Fruit fly (Drosophila melanogaster) whole organism, embryonic: Measurements from ENCODE around the gene Atox1.

Experiments
- Awh ChIP-seq: fragments of 200-800 bp; sonication (Bioruptor generic); IDR thresholded peaks from 2 replicates; pipeline ENCODE4, ENCODE4 v1.3.6; 2022; ENCODE audit warnings: missing biosample characterization, missing genetic modification characterization
- CG1024 ChIP-seq: fragments of 200-800 bp; sonication (Bioruptor generic); IDR thresholded peaks from 2 replicates; pipeline ENCODE4 v1.3.6; 2022; ENCODE audit warnings: missing biosample characterization, missing genetic modification characterization
- CG11695 ChIP-seq: fragments of 200-800 bp; sonication (Bioruptor generic); IDR thresholded peaks from 3 replicates; pipeline ENCODE4 v1.3.6; 2022; ENCODE audit warnings: missing biosample characterization, missing genetic modification characterization
- CG12942 ChIP-seq: fragments of 200-800 bp; sonication (Bioruptor generic); optimal IDR thresholded peaks from 3 replicates; lab custom pipeline; 2016; ENCODE audit warnings: missing biosample characterization, missing genetic modification characterization
- CG14667 ChIP-seq: fragments of 200-800 bp; sonication (Bioruptor generic); IDR thresholded peaks from 2 replicates; pipeline ENCODE4 v1.3.6; 2022; ENCODE audit warnings: missing biosample characterization, missing genetic modification characterization
- CG17186 ChIP-seq: fragments of 200-800 bp; sonication (Bioruptor generic); optimal IDR thresholded peaks from 3 replicates; lab custom pipeline; 2017; ENCODE audit warnings: missing biosample characterization, missing genetic modification reagents, missing genetic modification characterization
- CG18764 ChIP-seq: fragments of 200-800 bp; sonication (Bioruptor generic); optimal IDR thresholded peaks from 3 replicates; lab custom pipeline; 2016; ENCODE audit warnings: missing biosample characterization, missing genetic modification characterization
- CG31388 ChIP-seq: fragments of 200-800 bp; sonication (Bioruptor generic); optimal IDR thresholded peaks from 2 replicates; lab custom pipeline; 2016; ENCODE audit warnings: missing biosample characterization, missing genetic modification characterization
- CG33213 ChIP-seq: fragments of 200-800 bp; sonication (Bioruptor generic); optimal IDR thresholded peaks from 3 replicates; lab custom pipeline; 2016; ENCODE audit warnings: missing biosample characterization, missing genetic modification characterization
- CG3726 ChIP-seq: fragments of 200-800 bp; sonication (Bioruptor generic); IDR thresholded peaks from 3 replicates; pipeline ENCODE4, ENCODE4 v1.3.6; 2022; ENCODE audit warnings: missing biosample characterization, missing genetic modification characterization
- CG5245 ChIP-seq: fragments of 200-800 bp; sonication (Bioruptor generic); optimal IDR thresholded peaks from 3 replicates; lab custom pipeline; 2016; ENCODE audit warnings: missing biosample characterization, missing genetic modification characterization
- CG7357 ChIP-seq: fragments of 200-800 bp; sonication (Bioruptor generic); IDR thresholded peaks from 3 replicates; pipeline ENCODE4 v1.3.6; 2022; ENCODE audit warnings: missing biosample characterization, missing genetic modification characterization
- CG9727 ChIP-seq: fragments of 200-800 bp; sonication (Bioruptor generic); optimal IDR thresholded peaks from 3 replicates; lab custom pipeline; 2017; ENCODE audit warnings: missing biosample characterization, mild to moderate bottlenecking, missing genetic modification characterization
- CG9817 ChIP-seq: fragments of 200-800 bp; sonication (Bioruptor generic); optimal IDR thresholded peaks from 2 replicates; lab custom pipeline; 2018; ENCODE audit warnings: missing biosample characterization, mild to moderate bottlenecking, missing genetic modification characterization, moderate library complexity
- CG9876 ChIP-seq: fragments of 200-800 bp; sonication (Bioruptor generic); optimal IDR thresholded peaks from 2 replicates; lab custom pipeline; 2016; ENCODE audit warnings: missing biosample characterization, missing genetic modification characterization
- Dbx ChIP-seq: fragments of 200-800 bp; sonication (Bioruptor generic); IDR thresholded peaks from 3 replicates; pipeline ENCODE4 v1.3.6; 2022; ENCODE audit warnings: missing biosample characterization, missing genetic modification characterization
- Deaf1 ChIP-seq: fragments of 200-800 bp; optimal IDR thresholded peaks from 3 replicates; lab custom pipeline; 2019; ENCODE audit warnings: missing biosample characterization, mild to moderate bottlenecking, missing genetic modification characterization, moderate library complexity
- Dek ChIP-seq: fragments of 200-800 bp; sonication (Bioruptor generic); optimal IDR thresholded peaks from 3 replicates; lab custom pipeline; 2019; ENCODE audit warnings: missing biosample characterization, mild to moderate bottlenecking, missing genetic modification characterization, moderate library complexity
- Fer3 ChIP-seq: fragments of 200-800 bp; sonication (Bioruptor generic); optimal IDR thresholded peaks from 2 replicates; lab custom pipeline; 2018; ENCODE audit warnings: missing biosample characterization, mild to moderate bottlenecking, missing genetic modification characterization, moderate library complexity
- H15 ChIP-seq: fragments of 200-800 bp; sonication (Bioruptor generic); IDR thresholded peaks from 3 replicates; pipeline ENCODE4 v1.3.6; 2022; ENCODE audit warnings: missing biosample characterization, missing genetic modification characterization
- HHEX ChIP-seq: fragments of 200-800 bp; sonication (Bioruptor generic); optimal IDR thresholded peaks from 3 replicates; lab custom pipeline; 2017; ENCODE audit warnings: missing biosample characterization, mild to moderate bottlenecking, missing genetic modification characterization, missing genetic modification reagents
- HLH54F ChIP-seq: fragments of 200-800 bp; sonication (Bioruptor generic); optimal IDR thresholded peaks from 3 replicates; lab custom pipeline; 2016; ENCODE audit warnings: missing biosample characterization, missing genetic modification characterization
- Hr78 ChIP-seq, 2 experiments: fragments of 200-800 bp in 1 of 2; fragments of >200 bp in 1 of 2; sonication (Bioruptor generic) in 1 of 2; optimal IDR thresholded peaks; 2 replicates each; lab custom pipeline; 2017 to 2019; ENCODE audit warnings: missing biosample characterization in 2 of 2, missing genetic modification characterization in 2 of 2, mild to moderate bottlenecking in 1 of 2, moderate library complexity in 1 of 2
- Mad ChIP-seq: fragments of 200-800 bp; sonication (Bioruptor generic); optimal IDR thresholded peaks from 2 replicates; lab custom pipeline; 2016; ENCODE audit warnings: missing biosample characterization, missing genetic modification characterization
- Neu2 ChIP-seq: fragments of 200-800 bp; sonication (Bioruptor generic); optimal IDR thresholded peaks from 3 replicates; lab custom pipeline; 2016; ENCODE audit warnings: missing biosample characterization, missing genetic modification characterization, borderline replicate concordance
- Oli ChIP-seq: fragments of 200-800 bp; sonication (Bioruptor generic); optimal IDR thresholded peaks from 2 replicates; lab custom pipeline; 2018; ENCODE audit warnings: missing biosample characterization, mild to moderate bottlenecking, missing genetic modification characterization, moderate library complexity
- PHDP ChIP-seq: fragments of 200-800 bp; sonication (Bioruptor generic); optimal IDR thresholded peaks from 3 replicates; lab custom pipeline; 2018; ENCODE audit warnings: missing biosample characterization, mild to moderate bottlenecking, missing genetic modification characterization, moderate library complexity
- Ptx1 ChIP-seq: fragments of 200-800 bp; sonication (Bioruptor generic); IDR thresholded peaks from 2 replicates; pipeline ENCODE4 v1.3.6; 2022; ENCODE audit warnings: missing biosample characterization, missing genetic modification characterization
- Ravus ChIP-seq: fragments of 200-800 bp; sonication (Bioruptor generic); IDR thresholded peaks from 2 replicates; pipeline ENCODE4 v1.3.6; 2022; ENCODE audit warnings: missing biosample characterization, missing genetic modification characterization
- Ssrp ChIP-seq: fragments of 200-800 bp; sonication (Bioruptor generic); optimal IDR thresholded peaks from 2 replicates; lab custom pipeline; 2018; ENCODE audit warnings: missing biosample characterization, mild to moderate bottlenecking, missing genetic modification characterization, moderate library complexity
- Taf1 ChIP-seq: fragments of 200-800 bp; sonication (Bioruptor generic); IDR thresholded peaks from 2 replicates; pipeline ENCODE4 v1.3.6; 2022; ENCODE audit warnings: missing biosample characterization, missing genetic modification characterization
- Vsx1 ChIP-seq: fragments of 200-800 bp; sonication (Bioruptor generic); optimal IDR thresholded peaks from 2 replicates; lab custom pipeline; 2017; ENCODE audit warnings: missing biosample characterization, mild to moderate bottlenecking, missing genetic modification characterization, missing genetic modification reagents
- az2 ChIP-seq: fragments of 200-800 bp; sonication (Bioruptor generic); optimal IDR thresholded peaks from 3 replicates; lab custom pipeline; 2016; ENCODE audit warnings: missing biosample characterization, missing genetic modification characterization
- bab2 ChIP-seq: fragments of 200-800 bp; sonication (Bioruptor generic); optimal IDR thresholded peaks from 2 replicates; lab custom pipeline; 2016; ENCODE audit warnings: missing biosample characterization, missing genetic modification characterization
- cad ChIP-seq: fragments of >200 bp; optimal IDR thresholded peaks from 2 replicates; lab custom pipeline; 2017; ENCODE audit warnings: missing biosample characterization, missing genetic modification characterization
- cato ChIP-seq: fragments of 200-800 bp; sonication (Bioruptor generic); optimal IDR thresholded peaks from 2 replicates; lab custom pipeline; 2016; ENCODE audit warnings: missing biosample characterization, missing genetic modification characterization, borderline replicate concordance
- crc ChIP-seq: fragments of 200-800 bp; sonication (Bioruptor generic); optimal IDR thresholded peaks from 2 replicates; lab custom pipeline; 2016; ENCODE audit warnings: missing biosample characterization, missing genetic modification characterization
- da ChIP-seq: fragments of 200-800 bp; sonication (Bioruptor generic); optimal IDR thresholded peaks from 2 replicates; lab custom pipeline; 2016; ENCODE audit warnings: missing biosample characterization, missing genetic modification characterization
- dpn ChIP-seq, 2 experiments: fragments of 200-800 bp; sonication (Bioruptor generic); optimal IDR thresholded peaks; 3 replicates each; lab custom pipeline; 2016; ENCODE audit warnings: missing biosample characterization in 2 of 2, missing genetic modification characterization in 2 of 2
- ems ChIP-seq: fragments of 200-800 bp; sonication (Bioruptor generic); optimal IDR thresholded peaks from 3 replicates; lab custom pipeline; 2016; ENCODE audit warnings: missing biosample characterization, missing genetic modification characterization
- fd3F ChIP-seq: fragments of 200-800 bp; sonication (Bioruptor generic); optimal IDR thresholded peaks from 2 replicates; lab custom pipeline; 2018; ENCODE audit warnings: missing biosample characterization, mild to moderate bottlenecking, missing genetic modification characterization, moderate library complexity
- gfzf ChIP-seq: fragments of 200-800 bp; sonication (Bioruptor generic); optimal IDR thresholded peaks from 2 replicates; lab custom pipeline; 2016; ENCODE audit warnings: missing biosample characterization, mild to moderate bottlenecking, missing genetic modification characterization, moderate library complexity
- gsb-n ChIP-seq: fragments of 200-800 bp; sonication (Bioruptor generic); optimal IDR thresholded peaks from 3 replicates; lab custom pipeline; 2018; ENCODE audit warnings: missing biosample characterization, mild to moderate bottlenecking, missing genetic modification characterization
- h ChIP-seq: fragments of >200 bp; optimal IDR thresholded peaks from 2 replicates; lab custom pipeline; 2017
- lab ChIP-seq: fragments of 200-800 bp; sonication (Bioruptor generic); optimal IDR thresholded peaks from 3 replicates; lab custom pipeline; 2017; ENCODE audit warnings: missing biosample characterization, missing genetic modification characterization, mild to moderate bottlenecking, moderate library complexity, missing genetic modification reagents
- pita ChIP-seq: fragments of 200-800 bp; sonication (Bioruptor generic); optimal IDR thresholded peaks from 2 replicates; lab custom pipeline; 2017; ENCODE audit warnings: missing biosample characterization, mild to moderate bottlenecking, missing genetic modification characterization
- prd ChIP-seq, 3 experiments: fragments of >200 bp in 2 of 3; fragments of 200-800 bp in 1 of 3; sonication (Bioruptor generic) in 1 of 3; optimal IDR thresholded peaks in 2 of 3; IDR thresholded peaks in 1 of 3; 2 replicates in 2 of 3; 3 replicates in 1 of 3; pipeline versions ENCODE4 v1.3.6 to Lab custom; 2017 to 2022; ENCODE audit warnings: missing biosample characterization in 1 of 3, missing genetic modification characterization in 1 of 3
- pum ChIP-seq: fragments of 200-800 bp; sonication (Bioruptor generic); optimal IDR thresholded peaks from 2 replicates; lab custom pipeline; 2016; ENCODE audit warnings: missing biosample characterization, missing genetic modification characterization
- ssp ChIP-seq: fragments of 200-800 bp; sonication (Bioruptor generic); IDR thresholded peaks from 2 replicates; pipeline ENCODE4 v1.3.6; 2022; ENCODE audit warnings: missing biosample characterization, missing genetic modification characterization
- usp ChIP-seq: fragments of >200 bp; optimal IDR thresholded peaks from 2 replicates; lab custom pipeline; 2017; ENCODE audit warnings: missing biosample characterization, missing genetic modification characterization
- vfl ChIP-seq: fragments of 200-800 bp; sonication (Bioruptor generic); optimal IDR thresholded peaks from 2 replicates; lab custom pipeline; 2016; ENCODE audit warnings: missing biosample characterization, missing genetic modification characterization
- zen ChIP-seq: fragments of 200-800 bp; sonication (Bioruptor generic); optimal IDR thresholded peaks from 3 replicates; lab custom pipeline; 2018; ENCODE audit warnings: missing biosample characterization, mild to moderate bottlenecking, missing genetic modification characterization, moderate library complexity

The Atox1 gene

DNA sequence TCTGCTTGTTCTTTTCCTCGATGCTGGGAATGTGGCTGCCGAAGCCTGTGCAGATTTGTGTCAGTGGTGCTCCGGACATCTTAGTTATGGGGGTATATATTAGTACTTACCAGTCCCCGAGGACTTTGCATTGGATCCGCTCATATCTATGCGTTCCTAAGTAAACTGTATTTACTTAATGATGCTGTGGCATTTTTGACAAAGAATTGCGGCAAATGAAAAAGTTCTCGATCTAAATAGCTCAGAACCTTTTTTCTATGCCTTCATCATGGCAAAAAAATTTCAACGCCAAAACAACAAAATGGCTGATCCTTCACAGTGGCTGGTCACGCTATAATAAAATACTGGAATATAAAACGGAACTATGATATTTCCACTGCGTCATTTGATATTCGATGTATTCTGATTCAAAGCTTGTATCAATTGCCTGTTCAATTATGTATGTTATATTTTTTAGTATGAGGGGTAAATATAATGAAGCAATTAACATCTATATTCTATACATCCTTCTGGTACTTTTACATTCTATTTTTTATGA, 6.6 kb upstream of the Atox1 start, which contains the start of gene MED1 (continued):
- TF ChIP-seq prd (optimal IDR thresholded peaks at IDR 0.05; lab: Kevin White, UChicago) (no peak), prd (GFP tag; IDR thresholded peaks at IDR 0.05; lab: Robert Waterston, UW) (no peak), CG9727 (GFP tag; lab: Kevin White, UChicago) (no peak), Vsx1 (GFP tag; lab: Kevin White, UChicago) (no peak), bab2 (GFP tag; lab: Kevin White, UChicago) (no peak), cad (GFP tag; lab: Kevin White, UChicago) (no peak), gsb-n (no peak), CG7357 (GFP tag; lab: Robert Waterston, UW) (peak; percentile 93), Neu2 (GFP tag; lab: Kevin White, UChicago) (no peak), CG18764 (no peak), lab (GFP tag; lab: Kevin White, UChicago) (no peak), pita (no peak), CG9876 (GFP tag; lab: Kevin White, UChicago) (no peak), CG5245 (GFP tag; lab: Kevin White, UChicago) (no peak), fd3F (no peak), ssp (GFP tag; lab: Robert Waterston, UW) (peak; percentile 93), vfl (no peak), CG3726 (no peak), HLH54F (no peak), crc (GFP tag; lab: Kevin White, UChicago) (no peak), Hr78 (GFP tag; optimal IDR thresholded peaks at IDR 0.05; lab: Kevin White, UChicago) (no peak), Awh (GFP tag; lab: Robert Waterston, UW) (no peak), CG9817 (peak; percentile 24), CG11695 (GFP tag; lab: Robert Waterston, UW) (no peak), Fer3 (tag; lab: Kevin White, UChicago) (no peak), Dbx (GFP tag; lab: Robert Waterston, UW) (no peak), cato (GFP tag; lab: Kevin White, UChicago) (no peak), da (GFP tag; lab: Kevin White, UChicago) (no peak), CG1024 (peak; percentile 50), CG33213 (GFP tag; lab: Kevin White, UChicago) (no peak), HHEX (GFP tag; lab: Kevin White, UChicago) (no peak), PHDP (no peak), gfzf (GFP tag; lab: Kevin White, UChicago) (peak; percentile 75), Taf1 (GFP tag; lab: Robert Waterston, UW) (no peak), Deaf1 (tag; lab: Kevin White, UChicago) (no peak), CG31388 (no peak), Ssrp (tag; lab: Kevin White, UChicago) (peak; percentile 22), H15 (GFP tag; lab: Robert Waterston, UW) (no peak), zen (tag; lab: Kevin White, UChicago) (peak; percentile 29), Mad (GFP tag; lab: Kevin White, UChicago) (no peak), Ptx1 (GFP tag; lab: Robert Waterston, UW) (peak; percentile 16; the same call in 1 of the 2 replicates), h (lab: Kevin White, UChicago) (no peak), Dek (tag; lab: Kevin White, UChicago) (no peak), pum (no peak), dpn (GFP tag; optimal IDR thresholded peaks at IDR 0.05; lab: Kevin White, UChicago) (no peak), az2 (GFP tag; lab: Kevin White, UChicago) (no peak), Ravus (GFP tag; lab: Robert Waterston, UW) (no peak), Oli (tag; lab: Kevin White, UChicago) (no peak), CG12942 (no peak), usp (GFP tag; lab: Kevin White, UChicago) (no peak), ems (no peak), CG14667 (no peak), CG17186 (no peak)
